Worm (Caenorhabditis elegans): ENCODE results near the gene K01D12.7.

ce11 chrV:12395699-12396098 lies 5.6 kb downstream of the K01D12.7 start, which contains the start of gene twk-14:
- TF ChIP-seq hlh-12 (tag; optimal IDR thresholded peaks at IDR 0.05) (no peak), mcd-1 (GFP tag; IDR thresholded peaks at IDR 0.05) (no peak), dpl-1 (GFP tag; optimal IDR thresholded peaks at IDR 0.05) (no peak), hlh-26 (GFP tag; conservative IDR thresholded peaks at IDR 0.05) (no peak), B0035.1 (tag; optimal IDR thresholded peaks at IDR 0.05) (no peak), efl-1 (GFP tag; optimal IDR thresholded peaks at IDR 0.05) (no peak), ets-4 (GFP tag; optimal IDR thresholded peaks at IDR 0.05) (no peak), let-607 (tag; optimal IDR thresholded peaks at IDR 0.05) (no peak), tbx-9 (tag; optimal IDR thresholded peaks at IDR 0.05; ENCODE audit: borderline replicate concordance) (no peak), him-1 (tag; optimal IDR thresholded peaks at IDR 0.05) (no peak), snpc-4 (GFP tag; optimal IDR thresholded peaks at IDR 0.05) (no peak), snpc-4 (tag; optimal IDR thresholded peaks at IDR 0.05) (no peak)

Measured in whole organism, young adult.